Worm (Caenorhabditis elegans) whole organism, L3 larva: ENCODE results near the gene nhr-209.
"Not testable (repeated sequence)": the region's sequence is repeated elsewhere in the genome, so short reads cannot be mapped to it uniquely, and the experiment has no call there.

ENCODE experiments used
- R02D3.7 ChIP-seq: fragments of 150-350 bp; optimal IDR thresholded peaks from 2 replicates; lab custom pipeline; 2014; ENCODE audit warnings: missing biosample characterization, missing genetic modification characterization
- ama-1 ChIP-seq: fragments of 150-350 bp; optimal IDR thresholded peaks from 2 replicates; lab custom pipeline; 2018
- ceh-16 ChIP-seq: sonication (generic microtip); optimal IDR thresholded peaks from 2 replicates; lab custom pipeline; 2017; ENCODE audit warnings: missing biosample characterization, missing genetic modification characterization
- ceh-9 ChIP-seq: sonication (generic microtip); optimal IDR thresholded peaks from 2 replicates; lab custom pipeline; 2018; ENCODE audit warnings: missing biosample characterization, missing genetic modification characterization
- egl-27 ChIP-seq: sonication (generic microtip); optimal IDR thresholded peaks from 4 replicates; lab custom pipeline; 2017; ENCODE audit warnings: missing biosample characterization, missing genetic modification reagents, missing genetic modification characterization
- elt-1 ChIP-seq: fragments of 150-350 bp; optimal IDR thresholded peaks from 2 replicates; lab custom pipeline; 2014; ENCODE audit warnings: missing biosample characterization, missing genetic modification characterization
- elt-2 ChIP-seq: sonication (generic microtip); optimal IDR thresholded peaks from 2 replicates; lab custom pipeline; 2016; ENCODE audit warnings: missing genetic modification reagents, mild to moderate bottlenecking, missing genetic modification characterization, missing compliant biosample characterization
- eor-1 ChIP-seq, 2 experiments: fragments of 150-350 bp; optimal IDR thresholded peaks; 2 replicates each; lab custom pipeline; 2014 to 2018; ENCODE audit warnings: missing biosample characterization in 2 of 2, missing genetic modification characterization in 2 of 2
- fkh-10 ChIP-seq: sonication (generic microtip); optimal IDR thresholded peaks from 2 replicates; lab custom pipeline; 2017; ENCODE audit warnings: missing biosample characterization, missing genetic modification reagents, missing genetic modification characterization
- fos-1 ChIP-seq: fragments of 150-350 bp; optimal IDR thresholded peaks from 2 replicates; lab custom pipeline; 2014; ENCODE audit warnings: missing biosample characterization, missing genetic modification characterization
- hmg-11 ChIP-seq: sonication (generic microtip); optimal IDR thresholded peaks from 2 replicates; lab custom pipeline; 2016; ENCODE audit warnings: missing genetic modification characterization, missing compliant biosample characterization
- lin-15B ChIP-seq: fragments of 150-350 bp; optimal IDR thresholded peaks from 2 replicates; lab custom pipeline; 2014; ENCODE audit warnings: missing biosample characterization, missing genetic modification characterization
- lin-39 ChIP-seq: fragments of 150-350 bp; optimal IDR thresholded peaks from 2 replicates; lab custom pipeline; 2018; ENCODE audit warnings: missing biosample characterization, missing genetic modification reagents, missing genetic modification characterization
- lsy-12 ChIP-seq: sonication (generic microtip); optimal IDR thresholded peaks from 2 replicates; lab custom pipeline; 2016; ENCODE audit warnings: mild to moderate bottlenecking, missing genetic modification characterization, missing compliant biosample characterization
- mml-1 ChIP-seq: fragments of 150-350 bp; sonication (generic microtip); optimal IDR thresholded peaks from 3 replicates; lab custom pipeline; 2014; ENCODE audit warnings: missing biosample characterization, missing genetic modification characterization
- nfya-1 ChIP-seq: sonication (generic microtip); optimal IDR thresholded peaks from 2 replicates; lab custom pipeline; 2017; ENCODE audit warnings: missing genetic modification characterization, mild to moderate bottlenecking, missing compliant biosample characterization, antibody characterized with exemption, moderate library complexity; ENCODE audit not compliant: insufficient read depth
- nhr-11 ChIP-seq: fragments of 150-350 bp; optimal IDR thresholded peaks from 2 replicates; lab custom pipeline; 2014; ENCODE audit warnings: missing biosample characterization, missing genetic modification characterization
- nhr-12 ChIP-seq: fragments of 150-350 bp; optimal IDR thresholded peaks from 2 replicates; lab custom pipeline; 2014; ENCODE audit warnings: missing biosample characterization, missing genetic modification characterization
- nhr-25 ChIP-seq: sonication (generic microtip); optimal IDR thresholded peaks from 2 replicates; lab custom pipeline; 2017; ENCODE audit warnings: missing biosample characterization, missing genetic modification characterization
- nhr-28 ChIP-seq: fragments of 150-350 bp; optimal IDR thresholded peaks from 2 replicates; lab custom pipeline; 2014; ENCODE audit warnings: missing biosample characterization, missing genetic modification characterization
- pqm-1 ChIP-seq: fragments of 150-350 bp; optimal IDR thresholded peaks from 2 replicates; lab custom pipeline; 2017; ENCODE audit warnings: missing biosample characterization, missing genetic modification characterization, inconsistent platforms
- skn-1 ChIP-seq: fragments of 150-350 bp; optimal IDR thresholded peaks from 2 replicates; lab custom pipeline; 2014; ENCODE audit warnings: missing biosample characterization, missing genetic modification characterization
- snpc-4 ChIP-seq: fragments of 150-350 bp; optimal IDR thresholded peaks from 2 replicates; lab custom pipeline; 2014; ENCODE audit warnings: missing biosample characterization, missing genetic modification characterization
- tbx-2 ChIP-seq: sonication (generic microtip); optimal IDR thresholded peaks from 2 replicates; lab custom pipeline; 2016; ENCODE audit warnings: mild to moderate bottlenecking, missing genetic modification characterization, missing compliant biosample characterization
- unc-39 ChIP-seq: sonication (generic microtip); optimal IDR thresholded peaks from 4 replicates; lab custom pipeline; 2017; ENCODE audit warnings: missing biosample characterization, missing genetic modification characterization
- unc-62 ChIP-seq: fragments of 150-350 bp; sonication (generic microtip); optimal IDR thresholded peaks from 4 replicates; lab custom pipeline; 2014; ENCODE audit warnings: missing biosample characterization, missing genetic modification reagents, missing genetic modification characterization
- zag-1 ChIP-seq: fragments of 150-350 bp; optimal IDR thresholded peaks from 2 replicates; lab custom pipeline; 2014; ENCODE audit warnings: missing biosample characterization, missing genetic modification characterization
- ztf-11 ChIP-seq: fragments of 150-350 bp; optimal IDR thresholded peaks from 2 replicates; lab custom pipeline; 2014; ENCODE audit warnings: missing biosample characterization, missing genetic modification characterization
- ztf-4 ChIP-seq: fragments of 150-350 bp; optimal IDR thresholded peaks from 2 replicates; lab custom pipeline; 2014; ENCODE audit warnings: missing biosample characterization, missing genetic modification characterization

nhr-209 gene

DNA sequence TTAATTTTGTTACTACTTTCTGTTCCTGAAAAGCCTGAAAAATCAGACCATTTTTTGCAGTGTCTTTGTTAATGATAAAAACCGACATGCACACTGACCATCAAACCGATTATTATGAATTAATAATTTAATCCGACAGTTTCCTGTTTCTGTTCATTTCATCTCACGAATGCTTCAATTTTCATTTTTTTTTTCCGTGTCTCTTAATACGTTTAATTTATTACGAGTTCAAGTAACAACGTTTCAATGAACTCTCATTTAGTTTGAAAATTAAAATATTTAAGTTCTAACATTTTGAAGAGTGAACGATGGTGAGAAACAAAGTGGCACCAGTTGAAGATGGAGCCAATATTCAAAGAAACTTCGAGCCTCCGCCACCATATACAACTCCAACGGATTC, 16.7 kb downstream of the nhr-209 start, which contains the start of gene spin-1:
spin-1 (plus strand) TSS at position 301 of the 400 bp plus-strand sequence.
- no peak for TF ChIP-seq fos-1 (tag; lab: Kevin White, UChicago)
- no peak for TF ChIP-seq zag-1 (tag; lab: Kevin White, UChicago)
- TF ChIP-seq hmg-11 (tag; lab: Kevin White, UChicago): no peak
- TF ChIP-seq nhr-11 (tag; lab: Kevin White, UChicago): no peak
- no peak for TF ChIP-seq skn-1 (tag; lab: Kevin White, UChicago)
- no peak for TF ChIP-seq ama-1 (lab: Kevin White, UChicago)
- TF ChIP-seq fkh-10 (GFP tag; lab: Kevin White, UChicago): no peak
- no peak for TF ChIP-seq unc-62 (GFP tag; lab: Kevin White, UChicago)

DNA sequence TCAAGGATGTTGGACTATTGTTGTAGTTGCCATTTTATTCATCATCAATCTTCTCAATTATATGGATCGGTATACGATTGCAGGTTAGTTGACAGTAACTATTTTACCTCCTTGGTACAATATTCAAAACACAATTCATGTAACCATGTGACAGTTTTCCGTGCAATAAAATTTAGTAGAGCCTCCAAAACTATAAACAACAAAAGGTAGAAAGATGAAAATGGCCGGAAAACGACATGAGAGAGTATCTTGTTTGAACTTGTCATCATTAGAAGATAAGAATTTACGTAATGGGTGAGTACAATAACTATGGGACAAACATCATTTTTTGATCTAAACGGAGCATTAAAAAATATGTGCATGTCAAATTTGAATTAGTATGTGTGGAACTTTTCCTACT, 17.2 kb downstream of the nhr-209 start:
- TF ChIP-seq pqm-1 (peak; percentile 14), unc-62 (GFP tag; lab: Kevin White, UChicago) (no peak), elt-2 (tag; lab: Kevin White, UChicago) (peak; percentile 17)

DNA sequence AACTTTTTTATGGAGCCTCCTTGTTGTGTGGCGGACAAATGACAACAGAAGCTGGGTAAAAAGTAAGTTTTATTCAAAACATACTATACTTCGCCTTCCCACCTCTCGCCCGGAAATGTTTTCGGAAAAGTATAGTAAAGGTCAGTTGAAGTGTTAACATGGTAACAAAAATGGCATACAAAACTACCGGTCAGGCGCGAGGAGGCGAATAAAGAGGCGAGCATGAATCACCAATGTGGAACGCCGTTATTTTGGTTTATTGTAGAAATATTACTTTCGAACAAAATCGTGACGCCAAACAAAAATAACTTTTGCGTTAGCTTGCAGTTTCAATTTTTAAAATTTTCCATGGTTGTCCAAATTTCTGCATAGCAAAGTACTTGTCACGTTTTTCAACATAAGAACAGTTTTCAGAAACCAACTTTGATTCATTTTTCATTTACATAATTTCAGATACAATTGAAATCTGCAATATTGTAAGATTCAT, 19.7 kb downstream of the nhr-209 start, which contains the start of gene C13C4.8:
C13C4.8 (plus strand) TSS at position 437 of the 487 bp plus-strand sequence.
- TF ChIP-seq mml-1 (tag; lab: Kevin White, UChicago) (no peak), tbx-2 (tag; lab: Kevin White, UChicago) (no peak), snpc-4 (no peak), unc-62 (GFP tag; lab: Kevin White, UChicago) (no peak), ztf-4 (no peak), lin-15B (no peak), nhr-12 (tag; lab: Kevin White, UChicago) (no peak), nhr-11 (tag; lab: Kevin White, UChicago) (no peak), ceh-9 (tag; lab: Kevin White, UChicago) (no peak), unc-39 (tag; lab: Kevin White, UChicago) (no peak), fkh-10 (GFP tag; lab: Kevin White, UChicago) (no peak), nhr-25 (tag; lab: Kevin White, UChicago) (no peak), skn-1 (tag; lab: Kevin White, UChicago) (no peak), eor-1 (tag; optimal IDR thresholded peaks at IDR 0.05; lab: Kevin White, UChicago) (no peak), nhr-28 (tag; lab: Kevin White, UChicago) (no peak), lin-39 (tag; lab: Kevin White, UChicago) (no peak), ceh-16 (tag; lab: Kevin White, UChicago) (no peak), nfya-1 (no peak), elt-1 (tag; lab: Kevin White, UChicago) (no peak)

DNA sequence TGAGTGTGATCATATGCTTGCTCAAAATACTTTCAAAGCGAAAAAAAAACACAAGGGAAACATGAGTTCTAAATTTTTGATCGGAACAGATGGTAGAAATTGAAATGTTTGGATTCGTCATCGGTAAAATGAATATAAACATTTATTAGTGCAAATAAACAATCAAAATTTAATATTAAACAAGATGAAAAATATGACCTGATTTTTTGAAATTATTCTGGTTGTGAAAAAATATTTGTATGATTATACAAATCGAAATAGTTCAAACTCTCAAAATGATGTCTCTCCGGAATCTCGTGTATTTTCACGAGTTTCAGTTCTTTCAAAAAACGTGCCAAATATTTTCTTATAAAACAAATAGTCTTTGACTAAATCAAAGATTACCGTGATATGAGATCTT, 22.4 kb downstream of the nhr-209 start, which contains the start of gene C13C4.7:
C13C4.7 (minus strand) TSS at position 101 of the 400 bp plus-strand sequence.
- no peak for TF ChIP-seq egl-27 (tag; lab: Kevin White, UChicago)
- no peak for TF ChIP-seq lsy-12
- TF ChIP-seq elt-2 (tag; lab: Kevin White, UChicago): no peak
- TF ChIP-seq zag-1 (tag; lab: Kevin White, UChicago): no peak
- TF ChIP-seq, all 47 proteins: peak for 0

DNA sequence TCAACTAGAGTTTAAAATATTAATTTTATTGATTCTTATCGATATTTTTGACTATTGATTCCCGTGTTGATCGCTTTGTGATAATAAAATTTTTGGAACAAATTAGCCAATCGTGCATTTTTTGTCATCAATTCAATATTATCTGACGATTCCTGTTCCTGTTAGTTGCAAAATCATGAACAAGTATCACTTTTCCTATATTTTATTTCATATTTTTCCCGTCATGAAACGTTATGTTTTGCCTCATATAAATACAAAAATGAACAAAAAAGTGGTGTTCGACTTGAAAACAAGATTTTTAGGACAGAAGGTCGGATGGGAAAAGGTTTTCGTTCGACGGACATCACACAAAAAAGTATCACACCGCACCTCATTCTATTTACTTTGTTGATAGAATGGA, 23.3 kb downstream of the nhr-209 start, which contains the start of gene C13C4.6:
C13C4.6 (plus strand) TSS at position 301 of the 400 bp plus-strand sequence.
- TF ChIP-seq elt-2 (tag; lab: Kevin White, UChicago) (peak; percentile 10), R02D3.7 (no peak)
- TF ChIP-seq, all 47 proteins: peak for 1

DNA sequence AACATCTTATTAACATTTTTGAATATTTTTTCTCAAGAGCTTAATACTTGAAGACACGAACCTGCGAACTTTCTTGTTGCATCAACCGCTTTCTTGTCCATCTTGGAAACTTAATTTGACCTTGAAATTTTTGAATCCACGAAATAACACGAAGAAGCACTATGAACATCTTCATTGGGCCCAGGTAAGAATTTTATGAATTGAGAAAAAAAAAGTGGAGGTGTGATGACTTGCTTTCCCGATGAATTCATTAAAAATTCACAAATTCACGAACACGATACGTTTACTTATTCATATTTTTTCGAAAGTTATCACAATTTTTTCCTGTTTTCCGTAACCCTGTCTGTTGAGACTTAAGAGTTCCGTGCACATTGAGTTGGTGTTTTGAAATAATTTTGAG, 32.7 kb downstream of the nhr-209 start, which contains the start of gene C27A7.6:
C27A7.6 (minus strand) TSS at position 101 of the 400 bp plus-strand sequence.
- TF ChIP-seq pqm-1; ama-1 (lab: Kevin White, UChicago); ztf-11: not testable (repeated sequence)

DNA sequence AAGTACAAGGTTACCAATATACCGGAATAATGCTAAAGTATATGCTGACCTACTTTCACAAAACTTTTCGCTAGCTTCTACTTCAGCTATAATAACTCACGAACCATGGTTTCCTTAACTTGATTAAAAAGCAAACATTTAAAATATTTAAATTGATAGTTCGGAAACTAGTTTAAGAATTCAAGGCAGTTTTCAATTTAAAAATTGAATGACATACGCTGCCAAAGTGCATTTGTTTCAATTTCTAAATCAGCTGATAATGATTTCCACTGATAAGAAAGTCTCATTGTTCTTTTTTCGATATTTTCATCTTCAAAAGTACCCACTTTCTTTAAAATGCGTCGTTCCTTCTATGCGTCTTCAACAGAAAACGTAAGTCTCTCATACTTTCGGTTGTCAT, 33.2 kb downstream of the nhr-209 start, which contains the start of gene enpp-1:
enpp-1 (plus strand) TSS at position 301 of the 400 bp plus-strand sequence.
- TF ChIP-seq ceh-9, nhr-11, nhr-12 (tag; lab: Kevin White, UChicago): not testable (repeated sequence)
